Worm (Caenorhabditis elegans) whole organism, young adult: Measurements from ENCODE around the gene K01A2.6.

Experiments used
- C17E4.6 ChIP-seq: fragments of 200-800 bp; sonication (Bioruptor generic); IDR thresholded peaks from 2 replicates; pipeline ENCODE4 v1.3.6; 2022; ENCODE audit warnings: missing genetic modification reagents, missing genetic modification characterization, missing compliant biosample characterization
- F23B12.7 ChIP-seq: sonication (generic microtip); optimal IDR thresholded peaks from 2 replicates; lab custom pipeline; 2017; ENCODE audit warnings: missing genetic modification characterization, mild to moderate bottlenecking, missing compliant biosample characterization, antibody characterized with exemption, moderate library complexity; ENCODE audit not compliant: insufficient read depth
- akir-1 ChIP-seq: fragments of 200-800 bp; sonication (Bioruptor generic); optimal IDR thresholded peaks from 2 replicates; lab custom pipeline; 2018; ENCODE audit warnings: mild to moderate bottlenecking, missing genetic modification characterization, moderate library complexity, missing compliant biosample characterization
- cebp-2 ChIP-seq: fragments of 200-800 bp; sonication (Bioruptor generic); IDR thresholded peaks from 2 replicates; pipeline ENCODE4 v1.3.6; 2022; ENCODE audit warnings: missing genetic modification characterization, missing compliant biosample characterization
- dpl-1 ChIP-seq: fragments of 150-350 bp; optimal IDR thresholded peaks from 2 replicates; lab custom pipeline; 2014; ENCODE audit warnings: missing biosample characterization, missing genetic modification reagents, missing genetic modification characterization
- egrh-3 ChIP-seq: fragments of 200-800 bp; sonication (Bioruptor generic); IDR thresholded peaks from 2 replicates; pipeline ENCODE4 v1.3.6; 2022; ENCODE audit warnings: missing genetic modification reagents, missing genetic modification characterization, missing compliant biosample characterization
- hmg-1.2 ChIP-seq: fragments of 200-800 bp; sonication (Bioruptor generic); IDR thresholded peaks from 2 replicates; pipeline ENCODE4 v1.3.6; 2022; ENCODE audit warnings: missing genetic modification reagents, missing genetic modification characterization, missing compliant biosample characterization
- lsy-27 ChIP-seq: sonication (generic microtip); optimal IDR thresholded peaks from 2 replicates; lab custom pipeline; 2017; ENCODE audit warnings: missing genetic modification characterization, mild to moderate bottlenecking, missing compliant biosample characterization, antibody characterized with exemption, missing genotype, borderline replicate concordance; ENCODE audit not compliant: insufficient read depth
- madf-10 ChIP-seq: sonication (generic microtip); optimal IDR thresholded peaks from 2 replicates; lab custom pipeline; 2016; ENCODE audit warnings: mild to moderate bottlenecking, missing genetic modification characterization, missing compliant biosample characterization
- madf-3 ChIP-seq: fragments of 200-800 bp; sonication (Bioruptor generic); IDR thresholded peaks from 2 replicates; pipeline ENCODE4 v1.3.6; 2022; ENCODE audit warnings: missing genetic modification reagents, missing genetic modification characterization, missing compliant biosample characterization
- nhr-27 ChIP-seq: fragments of 200-800 bp; sonication (Bioruptor generic); optimal IDR thresholded peaks from 2 replicates; lab custom pipeline; 2018; ENCODE audit warnings: mild to moderate bottlenecking, missing genetic modification characterization, moderate library complexity, missing compliant biosample characterization
- sea-2 ChIP-seq: fragments of 200-800 bp; sonication (Bioruptor generic); IDR thresholded peaks from 2 replicates; pipeline ENCODE4 v1.3.6; 2022; ENCODE audit warnings: missing genetic modification characterization, missing compliant biosample characterization
- tbp1 ChIP-seq: fragments of 200-800 bp; sonication (Bioruptor generic); optimal IDR thresholded peaks from 2 replicates; lab custom pipeline; 2018; ENCODE audit warnings: mild to moderate bottlenecking, missing genetic modification characterization, missing compliant biosample characterization

DNA sequence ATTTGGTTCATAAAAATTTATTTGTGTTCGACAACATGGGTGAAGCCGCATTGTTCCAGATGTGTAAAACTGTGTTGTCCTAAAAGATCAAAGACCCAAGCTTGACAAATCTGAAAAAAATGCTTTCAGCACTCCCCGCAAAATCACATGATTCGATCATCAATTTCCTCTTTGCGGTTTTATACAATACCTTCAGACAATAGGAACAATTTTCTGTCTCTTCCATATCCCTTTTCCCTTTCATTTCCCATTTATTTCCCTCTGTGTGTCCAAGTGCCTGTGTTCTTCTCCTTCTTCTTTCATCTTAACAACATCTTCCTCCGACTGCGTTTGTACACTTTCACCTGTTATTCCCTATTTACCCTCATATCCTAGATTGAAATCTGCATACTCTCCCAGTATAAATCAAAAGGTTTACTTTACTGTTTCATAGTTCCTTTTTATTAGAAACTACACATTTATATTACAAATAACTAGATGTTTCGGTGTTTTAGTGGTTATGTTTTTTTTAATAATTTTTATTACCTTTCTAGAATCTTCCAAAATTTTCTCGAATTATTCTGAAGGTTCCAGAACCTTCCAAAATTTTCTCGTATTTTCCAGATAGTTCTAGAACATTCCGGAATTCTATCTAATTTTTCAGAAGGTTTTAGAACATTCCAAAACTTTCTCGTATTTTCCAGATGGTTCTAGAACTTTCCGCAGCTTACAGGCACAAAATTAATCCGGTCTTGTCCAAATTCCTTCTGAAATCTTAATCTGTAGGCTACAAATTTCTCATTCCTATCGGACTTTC is 1.4 kb downstream of the K01A2.6 start, which contains the start of gene K01A2.5:
- TF ChIP-seq madf-10 (tag; lab: Kevin White, UChicago) (no peak), F23B12.7 (tag; lab: Kevin White, UChicago) (no peak), C17E4.6 (GFP tag; lab: Robert Waterston, UW) (no peak), nhr-27 (tag; lab: Kevin White, UChicago) (no peak), sea-2 (GFP tag; lab: Robert Waterston, UW) (no peak), akir-1 (GFP tag; lab: Kevin White, UChicago) (no peak), egrh-3 (GFP tag; lab: Robert Waterston, UW) (no peak), dpl-1 (GFP tag; lab: Kevin White, UChicago) (no peak), tbp1 (GFP tag; lab: Kevin White, UChicago) (no peak), hmg-1.2 (no peak), lsy-27 (no peak), madf-3 (GFP tag; lab: Robert Waterston, UW) (no peak), cebp-2 (GFP tag; lab: Robert Waterston, UW) (no peak)
